Worm (Caenorhabditis elegans): ENCODE measurements around the gene T01G5.6.
"Not testable (repeated sequence)": the region's sequence is repeated elsewhere in the genome, so short reads cannot be mapped to it uniquely, and the experiment has no call there.

Gene T01G5.6

ce11 chrV:15119517-15119916 is 5.6 kb upstream of the T01G5.6 start, which contains the start of gene flor-1:
flor-1 (minus strand) TSS chrV:15119617.
- TF ChIP-seq nhr-237 (tag; optimal IDR thresholded peaks at IDR 0.05) = no peak
- no peak for TF ChIP-seq lsy-2 (tag; optimal IDR thresholded peaks at IDR 0.05)
- TF ChIP-seq cnd-1 (tag; optimal IDR thresholded peaks at IDR 0.05) = no peak
- no peak for TF ChIP-seq nhr-28 (tag; optimal IDR thresholded peaks at IDR 0.05)
- no peak for TF ChIP-seq elt-3 (tag; optimal IDR thresholded peaks at IDR 0.05)
- no peak for TF ChIP-seq tbx-8 (GFP tag; optimal IDR thresholded peaks at IDR 0.05)

- not testable (repeated sequence) for TF ChIP-seq zip-8, mep-1, snpc-4 (tag; optimal IDR thresholded peaks at IDR 0.05)
Measured at ce11 chrV:15115968-15116367, 2.1 kb upstream of the T01G5.6 start, which contains the start of gene T01G5.8. T01G5.8 (plus strand) TSS chrV:15116268.

ce11 chrV:15111660-15112059 is 2.2 kb downstream of the T01G5.6 start, which contains the start of gene T01G5.7:
T01G5.7 (plus strand) TSS chrV:15111960.
- TF ChIP-seq nhr-237 (tag; optimal IDR thresholded peaks at IDR 0.05) = no peak
- no peak for TF ChIP-seq nhr-28 (tag; optimal IDR thresholded peaks at IDR 0.05)
- no peak for TF ChIP-seq ztf-11 (tag; optimal IDR thresholded peaks at IDR 0.05)
- TF ChIP-seq ces-1 (GFP tag; optimal IDR thresholded peaks at IDR 0.05) = no peak
- no peak for TF ChIP-seq hlh-1 (tag; optimal IDR thresholded peaks at IDR 0.05)
- TF ChIP-seq lin-13 (tag; optimal IDR thresholded peaks at IDR 0.05) = no peak
- TF ChIP-seq sem-2 (GFP tag; optimal IDR thresholded peaks at IDR 0.05) = no peak
- TF ChIP-seq flh-1 (GFP tag; optimal IDR thresholded peaks at IDR 0.05) = no peak
- TF ChIP-seq unc-120 (tag; optimal IDR thresholded peaks at IDR 0.05; ENCODE audit: poor library complexity, severe bottlenecking) = no peak
- no peak for TF ChIP-seq mls-2 (tag; optimal IDR thresholded peaks at IDR 0.05)
- no peak for TF ChIP-seq M03D4.4 (tag; optimal IDR thresholded peaks at IDR 0.05)
- TF ChIP-seq ham-2 (GFP tag; optimal IDR thresholded peaks at IDR 0.05) = no peak
- no peak for TF ChIP-seq ceh-39 (tag; optimal IDR thresholded peaks at IDR 0.05)
- no peak for TF ChIP-seq blmp-1 (tag; optimal IDR thresholded peaks at IDR 0.05)
- TF ChIP-seq elt-1 (tag; optimal IDR thresholded peaks at IDR 0.05; ENCODE audit: borderline replicate concordance, insufficient read depth) = no peak

ce11 chrV:15109260-15109659 is 4.6 kb downstream of the T01G5.6 start, which contains the start of gene Y75B12A.2:
Y75B12A.2 (plus strand) TSS chrV:15109560.
- no peak for TF ChIP-seq nhr-76 (tag; optimal IDR thresholded peaks at IDR 0.05)
- no peak for TF ChIP-seq mab-5 (tag; optimal IDR thresholded peaks at IDR 0.05)
- no peak for TF ChIP-seq nhr-2 (tag; optimal IDR thresholded peaks at IDR 0.05)
- TF ChIP-seq ztf-11 (tag; optimal IDR thresholded peaks at IDR 0.05) = no peak
- no peak for TF ChIP-seq M03D4.4 (tag; optimal IDR thresholded peaks at IDR 0.05)
- no peak for TF ChIP-seq mls-2 (tag; optimal IDR thresholded peaks at IDR 0.05)

- not testable (repeated sequence) for TF ChIP-seq drap-1 (GFP tag; optimal IDR thresholded peaks at IDR 0.05); pha-4 (tag; optimal IDR thresholded peaks at IDR 0.05); mls-2 (tag; optimal IDR thresholded peaks at IDR 0.05)
Measured at ce11 chrV:15105893-15106598, 7.8 kb downstream of the T01G5.6 start, which contains the start of gene C01G10.14. C01G10.14 (minus strand) TSS chrV:15105943.

- no peak for TF ChIP-seq tbx-8 (GFP tag; optimal IDR thresholded peaks at IDR 0.05)
- peak; percentile 7 for TF ChIP-seq elt-1 (tag; optimal IDR thresholded peaks at IDR 0.05; ENCODE audit: borderline replicate concordance, insufficient read depth)
Measured at ce11 chrV:15099447-15099846, 14.4 kb downstream of the T01G5.6 start, which contains the start of gene C01G10.1. C01G10.1 (plus strand) TSS chrV:15099747.

ce11 chrV:15094749-15095148 is 19.1 kb downstream of the T01G5.6 start, which contains the start of gene srx-78:
srx-78 (plus strand) TSS chrV:15095049.
- TF ChIP-seq cnd-1 (tag; optimal IDR thresholded peaks at IDR 0.05) = no peak
- no peak for TF ChIP-seq M03D4.4 (tag; optimal IDR thresholded peaks at IDR 0.05)
- TF ChIP-seq ceh-43 (GFP tag; optimal IDR thresholded peaks at IDR 0.05) = no peak
- TF ChIP-seq elt-1 (tag; optimal IDR thresholded peaks at IDR 0.05; ENCODE audit: borderline replicate concordance, insufficient read depth) = no peak
- no peak for TF ChIP-seq sptf-1 (tag; optimal IDR thresholded peaks at IDR 0.05)
- TF ChIP-seq unc-62 (GFP tag; optimal IDR thresholded peaks at IDR 0.05) = no peak
- no peak for TF ChIP-seq nhr-237 (tag; optimal IDR thresholded peaks at IDR 0.05)
- no peak for TF ChIP-seq ham-2 (GFP tag; optimal IDR thresholded peaks at IDR 0.05)
- no peak for TF ChIP-seq tbx-8 (GFP tag; optimal IDR thresholded peaks at IDR 0.05)
- no peak for TF ChIP-seq mls-2 (tag; optimal IDR thresholded peaks at IDR 0.05)
- TF ChIP-seq ces-1 (GFP tag; optimal IDR thresholded peaks at IDR 0.05) = no peak
- no peak for TF ChIP-seq unc-39 (tag; optimal IDR thresholded peaks at IDR 0.05)
